Worm (Caenorhabditis elegans) whole organism, L4 larva: ENCODE data around the gene Y46H3C.7.

ENCODE experiments used
- F10B5.3 ChIP-seq: sonication (generic microtip); optimal IDR thresholded peaks from 2 replicates; lab custom pipeline; 2016; ENCODE audit warnings: mild to moderate bottlenecking, missing genetic modification characterization, missing compliant biosample characterization
- F26F4.8 ChIP-seq: fragments of 200-800 bp; sonication (Bioruptor generic); conservative IDR thresholded peaks from 2 replicates; pipeline ENCODE4 v1.3.6; 2022; ENCODE audit warnings: missing genetic modification characterization, missing compliant biosample characterization
- F44E2.7 ChIP-seq: fragments of 200-800 bp; sonication (Bioruptor generic); IDR thresholded peaks from 2 replicates; pipeline ENCODE4 v2.1.2; 2022; ENCODE audit warnings: missing genetic modification characterization, missing compliant biosample characterization
- F49E8.2 ChIP-seq: sonication (generic microtip); optimal IDR thresholded peaks from 2 replicates; lab custom pipeline; 2016; ENCODE audit warnings: missing compliant biosample characterization, mild to moderate bottlenecking, missing genetic modification characterization, borderline replicate concordance
- Y105C5A.15 ChIP-seq: fragments of 200-800 bp; sonication (Bioruptor generic); IDR thresholded peaks from 2 replicates; pipeline ENCODE4 v1.3.6; 2022; ENCODE audit warnings: missing genetic modification characterization, missing compliant biosample characterization
- Y75B8A.6 ChIP-seq: fragments of 200-800 bp; sonication (Bioruptor generic); IDR thresholded peaks from 2 replicates; pipeline ENCODE4 v1.3.6; 2022; ENCODE audit warnings: missing genetic modification reagents, missing genetic modification characterization, missing compliant biosample characterization
- aha-1 ChIP-seq: fragments of 150-350 bp; peaks from one replicate; lab custom pipeline; 2014; ENCODE audit warnings: missing biosample characterization, missing genetic modification characterization
- aly-2 ChIP-seq: sonication (generic microtip); optimal IDR thresholded peaks from 2 replicates; lab custom pipeline; 2018; ENCODE audit warnings: missing biosample characterization, missing genetic modification characterization
- attf-4 ChIP-seq: sonication (generic microtip); optimal IDR thresholded peaks from 3 replicates; lab custom pipeline; 2017; ENCODE audit warnings: missing biosample characterization, missing genetic modification characterization
- ceh-44 ChIP-seq: fragments of 200-800 bp; sonication (Bioruptor generic); IDR thresholded peaks from 2 replicates; pipeline ENCODE4 v1.3.6; 2022; ENCODE audit warnings: missing genetic modification reagents, missing genetic modification characterization, missing compliant biosample characterization
- ctbp-1 ChIP-seq: fragments of 200-800 bp; sonication (Bioruptor generic); IDR thresholded peaks from 2 replicates; pipeline ENCODE4 v1.3.6; 2022; ENCODE audit warnings: missing genetic modification reagents, missing genetic modification characterization, missing compliant biosample characterization
- daf-16 ChIP-seq, 3 experiments: sonication (generic microtip); optimal IDR thresholded peaks; 2 replicates each; lab custom pipeline; 2016 to 2017; ENCODE audit warnings: missing genetic modification characterization in 3 of 3, missing genetic modification reagents in 3 of 3, mild to moderate bottlenecking in 2 of 3, missing compliant biosample characterization in 2 of 3, missing biosample characterization in 1 of 3, moderate library complexity in 1 of 3
- dmd-8 ChIP-seq: fragments of 200-800 bp; sonication (Bioruptor generic); IDR thresholded peaks from 2 replicates; pipeline ENCODE4 v1.3.6; 2022; ENCODE audit warnings: missing genetic modification characterization, missing compliant biosample characterization
- duxl-1 ChIP-seq: sonication (generic microtip); optimal IDR thresholded peaks from 2 replicates; lab custom pipeline; 2016; ENCODE audit warnings: mild to moderate bottlenecking, missing genetic modification characterization, moderate library complexity, missing compliant biosample characterization; ENCODE audit not compliant: poor library complexity
- dve-1 ChIP-seq: sonication (generic microtip); optimal IDR thresholded peaks from 2 replicates; lab custom pipeline; 2017; ENCODE audit warnings: antibody characterized with exemption, mild to moderate bottlenecking, missing genetic modification characterization, missing compliant biosample characterization; ENCODE audit not compliant: insufficient read depth
- hif-1 ChIP-seq, 2 experiments: sonication (generic microtip); optimal IDR thresholded peaks; 2 replicates each; lab custom pipeline; 2016 to 2017; ENCODE audit warnings: missing compliant biosample characterization in 2 of 2, missing genetic modification characterization in 2 of 2, missing genetic modification reagents in 2 of 2, missing genotype in 2 of 2, mild to moderate bottlenecking in 1 of 2
- lin-1 ChIP-seq: fragments of 200-800 bp; sonication (Bioruptor generic); IDR thresholded peaks from 2 replicates; pipeline ENCODE4 v1.3.6; 2022; ENCODE audit warnings: missing genetic modification reagents, missing genetic modification characterization, missing compliant biosample characterization
- lin-15B ChIP-seq: fragments of 150-350 bp; sonication (generic microtip); optimal IDR thresholded peaks from 3 replicates; lab custom pipeline; 2014; ENCODE audit warnings: missing biosample characterization, missing genetic modification characterization
- lir-3 ChIP-seq: sonication (generic microtip); optimal IDR thresholded peaks from 2 replicates; lab custom pipeline; 2016; ENCODE audit warnings: mild to moderate bottlenecking, missing genetic modification characterization, missing compliant biosample characterization
- mdl-1 ChIP-seq, 2 experiments: fragments of 150-350 bp in 1 of 2; sonication (generic microtip) in 1 of 2; optimal IDR thresholded peaks; 2 replicates each; lab custom pipeline; 2014 to 2017; ENCODE audit warnings: missing biosample characterization in 2 of 2, missing genetic modification characterization in 2 of 2
- mep-1 ChIP-seq: fragments of 150-350 bp; sonication (generic microtip); optimal IDR thresholded peaks from 3 replicates; lab custom pipeline; 2014; ENCODE audit warnings: missing biosample characterization, missing genetic modification characterization
- mxl-2 ChIP-seq: fragments of 200-800 bp; sonication (Bioruptor generic); conservative IDR thresholded peaks from 2 replicates; pipeline ENCODE4 v1.3.6; 2022; ENCODE audit warnings: missing genetic modification reagents, missing genetic modification characterization, missing compliant biosample characterization
- nhr-102 ChIP-seq: sonication (generic microtip); optimal IDR thresholded peaks from 2 replicates; lab custom pipeline; 2016; ENCODE audit warnings: mild to moderate bottlenecking, missing genetic modification characterization, moderate library complexity, missing compliant biosample characterization
- nhr-42 ChIP-seq: fragments of 200-800 bp; sonication (Bioruptor generic); IDR thresholded peaks from 2 replicates; pipeline ENCODE4 v1.3.6; 2022; ENCODE audit warnings: missing genetic modification characterization, missing compliant biosample characterization
- snpc-1.2 ChIP-seq: fragments of 200-800 bp; sonication (Bioruptor generic); IDR thresholded peaks from 2 replicates; pipeline ENCODE4 v1.3.6; 2022; ENCODE audit warnings: missing genetic modification reagents, missing genetic modification characterization, missing compliant biosample characterization
- unc-130 ChIP-seq: sonication (generic microtip); optimal IDR thresholded peaks from 2 replicates; lab custom pipeline; 2016; ENCODE audit warnings: missing genetic modification reagents, missing genetic modification characterization, missing compliant biosample characterization
- unc-39 ChIP-seq: sonication (generic microtip); optimal IDR thresholded peaks from 2 replicates; lab custom pipeline; 2017; ENCODE audit warnings: missing biosample characterization, missing genetic modification characterization
- unc-62 ChIP-seq, 3 experiments: fragments of 150-350 bp in 1 of 3; sonication (generic microtip); optimal IDR thresholded peaks in 2 of 3; peaks in 1 of 3; 1 replicate in 1 of 3; 2 replicates in 2 of 3; lab custom pipeline; 2014 to 2017; ENCODE audit warnings: missing biosample characterization in 3 of 3, missing genetic modification characterization in 3 of 3, missing genetic modification reagents in 3 of 3, missing genotype in 1 of 3
- zag-1 ChIP-seq: fragments of 150-350 bp; optimal IDR thresholded peaks from 2 replicates; lab custom pipeline; 2014; ENCODE audit warnings: missing biosample characterization, missing genetic modification characterization
- zfp-3 ChIP-seq: fragments of 200-800 bp; sonication (Bioruptor generic); conservative IDR thresholded peaks from 2 replicates; pipeline ENCODE4 v1.3.6; 2022; ENCODE audit warnings: missing genetic modification reagents, missing genetic modification characterization, missing compliant biosample characterization

The Y46H3C.7 gene

ce11 chrV:1654845-1655244 is 39.0 kb downstream of the Y46H3C.7 start, which contains the start of gene irld-11:
Gene irld-11 (plus strand): TSS chrV:1655145.
- no peak for TF ChIP-seq lin-1 (GFP tag; lab: Robert Waterston, UW)
- no peak for TF ChIP-seq snpc-1.2 (GFP tag; lab: Robert Waterston, UW)
- no peak for TF ChIP-seq nhr-102
- no peak for TF ChIP-seq mdl-1 (tag; optimal IDR thresholded peaks at IDR 0.05; lab: Kevin White, UChicago)
- no peak for TF ChIP-seq dve-1 (tag; lab: Kevin White, UChicago)
- no peak for TF ChIP-seq unc-130 (GFP tag; lab: Kevin White, UChicago)
- TF ChIP-seq lir-3 (tag; lab: Kevin White, UChicago) = no peak

ce11 chrV:1651045-1651444 is 42.8 kb downstream of the Y46H3C.7 start, which contains the start of gene irld-44:
Gene irld-44 (plus strand): TSS chrV:1651345.
- no peak for TF ChIP-seq hif-1 (tag; optimal IDR thresholded peaks at IDR 0.05; lab: Kevin White, UChicago)
- TF ChIP-seq Y105C5A.15 = no peak
- no peak for TF ChIP-seq F26F4.8 (GFP tag; lab: Robert Waterston, UW)
- TF ChIP-seq nhr-42 = no peak
- TF ChIP-seq zag-1 (tag; lab: Kevin White, UChicago) = no peak
- no peak for TF ChIP-seq duxl-1 (tag; lab: Kevin White, UChicago)
- TF ChIP-seq zfp-3 (GFP tag; lab: Robert Waterston, UW) = no peak
- TF ChIP-seq unc-130 (GFP tag; lab: Kevin White, UChicago) = no peak
- TF ChIP-seq dve-1 (tag; lab: Kevin White, UChicago) = no peak
- TF ChIP-seq unc-62 (GFP tag; optimal IDR thresholded peaks at IDR 0.05 in 1 of 2; lab: Kevin White, UChicago) = no peak
- no peak for TF ChIP-seq unc-62 (tag; optimal IDR thresholded peaks at IDR 0.05; lab: Kevin White, UChicago)
- no peak for TF ChIP-seq mdl-1 (tag; optimal IDR thresholded peaks at IDR 0.05; lab: Kevin White, UChicago)
- no peak for TF ChIP-seq aly-2
- no peak for TF ChIP-seq Y75B8A.6 (GFP tag; lab: Robert Waterston, UW)
- TF ChIP-seq lin-15B = no peak

- peak; percentile 67 for TF ChIP-seq aha-1
- no peak for TF ChIP-seq ctbp-1 (GFP tag; lab: Robert Waterston, UW)
Measured at ce11 chrV:1648000-1648399, 45.8 kb downstream of the Y46H3C.7 start, which contains the start of gene irld-45. Gene irld-45 (plus strand): TSS chrV:1648300.

ce11 chrV:1643886-1644285 is 49.9 kb downstream of the Y46H3C.7 start, which contains the start of gene alh-2:
Gene alh-2 (plus strand): TSS chrV:1644169.
- TF ChIP-seq daf-16 (GFP tag; optimal IDR thresholded peaks at IDR 0.05; lab: Kevin White, UChicago) (peak in 1 of 2 experiments; percentile 96), daf-16 (tag; optimal IDR thresholded peaks at IDR 0.05; lab: Kevin White, UChicago) (no peak), F49E8.2 (tag; lab: Kevin White, UChicago) (no peak)

- no peak for TF ChIP-seq attf-4 (tag; lab: Kevin White, UChicago)
- TF ChIP-seq mep-1 (tag; lab: Kevin White, UChicago) = no peak
- no peak for TF ChIP-seq lin-1 (GFP tag; lab: Robert Waterston, UW)
- no peak for TF ChIP-seq F49E8.2 (tag; lab: Kevin White, UChicago)
- no peak for TF ChIP-seq F26F4.8 (GFP tag; lab: Robert Waterston, UW)
- peak; percentile 75; the same call in 1 of the 2 replicates for TF ChIP-seq F44E2.7 (GFP tag; lab: Robert Waterston, UW)
- no peak for TF ChIP-seq mxl-2
- no peak for TF ChIP-seq unc-39
- TF ChIP-seq F10B5.3 = no peak
- no peak for TF ChIP-seq ceh-44 (GFP tag; lab: Robert Waterston, UW)
- TF ChIP-seq dmd-8 (GFP tag; lab: Robert Waterston, UW) = 0 out of 2 replicates have a peak, but pooled peaks have one; percentile 25
Measured at ce11 chrV:1642768-1643167, 51.1 kb downstream of the Y46H3C.7 start.
